Fruit fly (Drosophila melanogaster) whole organism, embryonic: ENCODE measurements around the gene Alg12.
A peak's percentile ranks its signal among the peaks of the same experiment; 100 is the strongest.

Experiments used
- Ada2b ChIP-seq: fragments of 200-800 bp; sonication (Bioruptor generic); IDR thresholded peaks from 2 replicates; pipeline ENCODE4 v1.3.6; 2022; ENCODE audit warnings: missing biosample characterization, missing genetic modification characterization
- C15 ChIP-seq: fragments of 200-800 bp; sonication (Bioruptor generic); IDR thresholded peaks from 3 replicates; pipeline ENCODE4 v1.3.6; 2022; ENCODE audit warnings: missing biosample characterization, missing genetic modification characterization
- CG10431 ChIP-seq: fragments of 200-800 bp; sonication (Bioruptor generic); optimal IDR thresholded peaks from 3 replicates; lab custom pipeline; 2018; ENCODE audit warnings: missing biosample characterization, mild to moderate bottlenecking, missing genetic modification characterization
- CG10543 ChIP-seq: fragments of 200-800 bp; sonication (Bioruptor generic); optimal IDR thresholded peaks from 3 replicates; lab custom pipeline; 2017; ENCODE audit warnings: missing biosample characterization, mild to moderate bottlenecking, missing genetic modification characterization, moderate library complexity
- CG10979 ChIP-seq: fragments of 200-800 bp; sonication (Bioruptor generic); optimal IDR thresholded peaks from 2 replicates; lab custom pipeline; 2018; ENCODE audit warnings: missing biosample characterization, mild to moderate bottlenecking, missing genetic modification characterization, moderate library complexity
- CG11398 ChIP-seq: fragments of 200-800 bp; sonication (Bioruptor generic); optimal IDR thresholded peaks from 2 replicates; lab custom pipeline; 2016; ENCODE audit warnings: missing biosample characterization, missing genetic modification characterization
- CG11560 ChIP-seq: fragments of 200-800 bp; sonication (Bioruptor generic); IDR thresholded peaks from 3 replicates; pipeline ENCODE4 v1.3.6; 2022; ENCODE audit warnings: missing biosample characterization, missing genetic modification characterization
- CG12299 ChIP-seq: fragments of 200-800 bp; sonication (Bioruptor generic); optimal IDR thresholded peaks from 2 replicates; lab custom pipeline; 2018; ENCODE audit warnings: missing biosample characterization, mild to moderate bottlenecking, missing genetic modification characterization
- CG13624 ChIP-seq: fragments of 200-800 bp; sonication (Bioruptor generic); optimal IDR thresholded peaks from 2 replicates; lab custom pipeline; 2016; ENCODE audit warnings: missing biosample characterization, missing genetic modification characterization
- CG13775 ChIP-seq: fragments of 200-800 bp; sonication (Bioruptor generic); optimal IDR thresholded peaks from 3 replicates; lab custom pipeline; 2017; ENCODE audit warnings: missing biosample characterization, mild to moderate bottlenecking, missing genetic modification characterization
- CG1602 ChIP-seq: fragments of 200-800 bp; sonication (Bioruptor generic); optimal IDR thresholded peaks from 3 replicates; lab custom pipeline; 2016; ENCODE audit warnings: missing biosample characterization, missing genetic modification characterization
- CG16779 ChIP-seq: fragments of 200-800 bp; sonication (Bioruptor generic); IDR thresholded peaks from 2 replicates; pipeline ENCODE4 v1.3.6; 2022; ENCODE audit warnings: missing biosample characterization, missing genetic modification characterization
- CG17359 ChIP-seq: fragments of 200-800 bp; sonication (Bioruptor generic); optimal IDR thresholded peaks from 3 replicates; lab custom pipeline; 2018; ENCODE audit warnings: missing biosample characterization, mild to moderate bottlenecking, missing genetic modification characterization, moderate library complexity
- CG17612 ChIP-seq: fragments of 200-800 bp; sonication (Bioruptor generic); IDR thresholded peaks from 2 replicates; pipeline ENCODE4 v1.3.6; 2022; ENCODE audit warnings: missing biosample characterization, missing genetic modification characterization
- CG2712 ChIP-seq: fragments of 200-800 bp; optimal IDR thresholded peaks from 3 replicates; lab custom pipeline; 2019; ENCODE audit warnings: missing biosample characterization, mild to moderate bottlenecking, missing genetic modification characterization, moderate library complexity
- CG3726 ChIP-seq: fragments of 200-800 bp; sonication (Bioruptor generic); IDR thresholded peaks from 3 replicates; pipeline ENCODE4, ENCODE4 v1.3.6; 2022; ENCODE audit warnings: missing biosample characterization, missing genetic modification characterization
- CG3838 ChIP-seq: fragments of 200-800 bp; sonication (Bioruptor generic); optimal IDR thresholded peaks from 3 replicates; lab custom pipeline; 2016; ENCODE audit warnings: missing biosample characterization, missing genetic modification characterization
- CG4730 ChIP-seq: fragments of 200-800 bp; sonication (Bioruptor generic); IDR thresholded peaks from 2 replicates; pipeline ENCODE4 v1.3.6; 2022; ENCODE audit warnings: missing biosample characterization, missing genetic modification characterization
- CG5245 ChIP-seq: fragments of 200-800 bp; sonication (Bioruptor generic); optimal IDR thresholded peaks from 3 replicates; lab custom pipeline; 2016; ENCODE audit warnings: missing biosample characterization, missing genetic modification characterization
- CG6272 ChIP-seq: fragments of 200-800 bp; sonication (Bioruptor generic); IDR thresholded peaks from 2 replicates; pipeline ENCODE4 v1.3.6; 2022; ENCODE audit warnings: missing biosample characterization, missing genetic modification characterization
- CG6654 ChIP-seq: fragments of 200-800 bp; sonication (Bioruptor generic); optimal IDR thresholded peaks from 2 replicates; lab custom pipeline; 2017; ENCODE audit warnings: missing biosample characterization, mild to moderate bottlenecking, missing genetic modification characterization
- CG7556 ChIP-seq: fragments of 200-800 bp; sonication (Bioruptor generic); optimal IDR thresholded peaks from 2 replicates; lab custom pipeline; 2017; ENCODE audit warnings: missing biosample characterization, mild to moderate bottlenecking, missing genetic modification characterization
- CG8478 ChIP-seq: fragments of >200 bp; optimal IDR thresholded peaks from 2 replicates; lab custom pipeline; 2018
- CG9437 ChIP-seq: fragments of 200-800 bp; sonication (Bioruptor generic); optimal IDR thresholded peaks from 2 replicates; lab custom pipeline; 2018; ENCODE audit warnings: missing biosample characterization, mild to moderate bottlenecking, missing genetic modification characterization
- CG9876 ChIP-seq: fragments of 200-800 bp; sonication (Bioruptor generic); optimal IDR thresholded peaks from 2 replicates; lab custom pipeline; 2016; ENCODE audit warnings: missing biosample characterization, missing genetic modification characterization
- CkIIα-i1 ChIP-seq: fragments of 200-800 bp; sonication (Bioruptor generic); IDR thresholded peaks from 2 replicates; pipeline ENCODE4 v1.3.6; 2022; ENCODE audit warnings: missing biosample characterization, missing genetic modification characterization
- Dek ChIP-seq: fragments of 200-800 bp; sonication (Bioruptor generic); optimal IDR thresholded peaks from 3 replicates; lab custom pipeline; 2019; ENCODE audit warnings: missing biosample characterization, mild to moderate bottlenecking, missing genetic modification characterization, moderate library complexity
- Elba2 ChIP-seq: fragments of 200-800 bp; sonication (Bioruptor generic); optimal IDR thresholded peaks from 3 replicates; lab custom pipeline; 2016; ENCODE audit warnings: missing biosample characterization, missing genetic modification characterization
- Fer1 ChIP-seq: fragments of 200-800 bp; sonication (Bioruptor generic); optimal IDR thresholded peaks from 2 replicates; lab custom pipeline; 2017; ENCODE audit warnings: missing biosample characterization, mild to moderate bottlenecking, missing genetic modification characterization
- Fer2 ChIP-seq: fragments of 200-800 bp; sonication (Bioruptor generic); optimal IDR thresholded peaks from 2 replicates; lab custom pipeline; 2018; ENCODE audit warnings: missing biosample characterization, mild to moderate bottlenecking, missing genetic modification characterization, moderate library complexity
- HHEX ChIP-seq: fragments of 200-800 bp; sonication (Bioruptor generic); optimal IDR thresholded peaks from 3 replicates; lab custom pipeline; 2017; ENCODE audit warnings: missing biosample characterization, mild to moderate bottlenecking, missing genetic modification characterization, missing genetic modification reagents
- NC2β ChIP-seq: fragments of 200-800 bp; sonication (Bioruptor generic); optimal IDR thresholded peaks from 2 replicates; lab custom pipeline; 2016; ENCODE audit warnings: missing biosample characterization, missing genetic modification characterization
- Oli ChIP-seq: fragments of 200-800 bp; sonication (Bioruptor generic); optimal IDR thresholded peaks from 2 replicates; lab custom pipeline; 2018; ENCODE audit warnings: missing biosample characterization, mild to moderate bottlenecking, missing genetic modification characterization, moderate library complexity
- PHDP ChIP-seq: fragments of 200-800 bp; sonication (Bioruptor generic); optimal IDR thresholded peaks from 3 replicates; lab custom pipeline; 2018; ENCODE audit warnings: missing biosample characterization, mild to moderate bottlenecking, missing genetic modification characterization, moderate library complexity
- Rfx ChIP-seq: fragments of 200-800 bp; sonication (Bioruptor generic); IDR thresholded peaks from 2 replicates; pipeline ENCODE4 v1.3.6; 2022; ENCODE audit warnings: missing biosample characterization, missing genetic modification characterization
- Scr ChIP-seq: fragments of 200-800 bp; sonication (Bioruptor generic); IDR thresholded peaks from 2 replicates; pipeline ENCODE4 v1.3.6; 2022; ENCODE audit warnings: missing biosample characterization, missing genetic modification characterization; ENCODE audit not compliant: partially characterized antibody
- TFAM ChIP-seq: fragments of 200-800 bp; sonication (Bioruptor generic); optimal IDR thresholded peaks from 2 replicates; lab custom pipeline; 2017; ENCODE audit warnings: missing biosample characterization, missing genetic modification characterization, inconsistent platforms
- Usf ChIP-seq: fragments of 200-800 bp; sonication (Bioruptor generic); optimal IDR thresholded peaks from 2 replicates; lab custom pipeline; 2017; ENCODE audit warnings: missing genotype, missing biosample characterization, missing genetic modification characterization
- al ChIP-seq: fragments of 200-800 bp; sonication (Bioruptor generic); IDR thresholded peaks from 2 replicates; pipeline ENCODE4 v1.3.6; 2022; ENCODE audit warnings: missing biosample characterization, missing genetic modification characterization
- chn ChIP-seq: fragments of 200-800 bp; sonication (Bioruptor generic); optimal IDR thresholded peaks from 2 replicates; lab custom pipeline; 2016; ENCODE audit warnings: missing biosample characterization, missing genetic modification characterization
- ci ChIP-seq: fragments of 200-800 bp; sonication (Bioruptor generic); IDR thresholded peaks from 3 replicates; pipeline ENCODE4 v1.3.6; 2022; ENCODE audit warnings: missing biosample characterization, missing genetic modification characterization
- lilli ChIP-seq: fragments of 200-800 bp; sonication (Bioruptor generic); optimal IDR thresholded peaks from 3 replicates; lab custom pipeline; 2016; ENCODE audit warnings: missing biosample characterization, missing genetic modification characterization
- nerfin-2 ChIP-seq: fragments of 200-800 bp; sonication (Bioruptor generic); IDR thresholded peaks from 2 replicates; pipeline ENCODE4 v1.3.6; 2022; ENCODE audit warnings: missing biosample characterization, missing genetic modification characterization; ENCODE audit not compliant: partially characterized antibody
- pnt ChIP-seq: fragments of 200-800 bp; sonication (Bioruptor generic); optimal IDR thresholded peaks from 3 replicates; lab custom pipeline; 2016; ENCODE audit warnings: missing biosample characterization, missing genetic modification characterization
- row ChIP-seq: fragments of 200-800 bp; sonication (Bioruptor generic); IDR thresholded peaks from 3 replicates; pipeline ENCODE4 v1.3.6; 2022; ENCODE audit warnings: missing biosample characterization, missing genetic modification characterization
- sc ChIP-seq, 3 experiments: fragments of >200 bp in 2 of 3; fragments of 200-800 bp in 1 of 3; sonication (Bioruptor generic) in 1 of 3; optimal IDR thresholded peaks; 2 replicates in 2 of 3; 3 replicates in 1 of 3; lab custom pipeline; 2017; ENCODE audit warnings: mild to moderate bottlenecking in 1 of 3, missing biosample characterization in 1 of 3, missing genetic modification characterization in 1 of 3, missing genetic modification reagents in 1 of 3
- slp2 ChIP-seq: fragments of 200-800 bp; sonication (Bioruptor generic); optimal IDR thresholded peaks from 2 replicates; lab custom pipeline; 2016; ENCODE audit warnings: missing biosample characterization, missing genetic modification characterization
- vnd ChIP-seq: fragments of 200-800 bp; sonication (Bioruptor generic); IDR thresholded peaks from 3 replicates; pipeline ENCODE4 v1.3.6; 2022; ENCODE audit warnings: missing biosample characterization, missing genetic modification characterization; ENCODE audit not compliant: partially characterized antibody
- wek ChIP-seq: fragments of 200-800 bp; sonication (Bioruptor generic); optimal IDR thresholded peaks from 3 replicates; lab custom pipeline; 2018; ENCODE audit warnings: missing biosample characterization, mild to moderate bottlenecking, missing genetic modification characterization, moderate library complexity
- zfh1 ChIP-seq: fragments of 200-800 bp; sonication (Bioruptor generic); IDR thresholded peaks from 3 replicates; pipeline ENCODE4 v1.3.6; 2022; ENCODE audit warnings: missing biosample characterization, missing genetic modification characterization

Alg12 gene

DNA sequence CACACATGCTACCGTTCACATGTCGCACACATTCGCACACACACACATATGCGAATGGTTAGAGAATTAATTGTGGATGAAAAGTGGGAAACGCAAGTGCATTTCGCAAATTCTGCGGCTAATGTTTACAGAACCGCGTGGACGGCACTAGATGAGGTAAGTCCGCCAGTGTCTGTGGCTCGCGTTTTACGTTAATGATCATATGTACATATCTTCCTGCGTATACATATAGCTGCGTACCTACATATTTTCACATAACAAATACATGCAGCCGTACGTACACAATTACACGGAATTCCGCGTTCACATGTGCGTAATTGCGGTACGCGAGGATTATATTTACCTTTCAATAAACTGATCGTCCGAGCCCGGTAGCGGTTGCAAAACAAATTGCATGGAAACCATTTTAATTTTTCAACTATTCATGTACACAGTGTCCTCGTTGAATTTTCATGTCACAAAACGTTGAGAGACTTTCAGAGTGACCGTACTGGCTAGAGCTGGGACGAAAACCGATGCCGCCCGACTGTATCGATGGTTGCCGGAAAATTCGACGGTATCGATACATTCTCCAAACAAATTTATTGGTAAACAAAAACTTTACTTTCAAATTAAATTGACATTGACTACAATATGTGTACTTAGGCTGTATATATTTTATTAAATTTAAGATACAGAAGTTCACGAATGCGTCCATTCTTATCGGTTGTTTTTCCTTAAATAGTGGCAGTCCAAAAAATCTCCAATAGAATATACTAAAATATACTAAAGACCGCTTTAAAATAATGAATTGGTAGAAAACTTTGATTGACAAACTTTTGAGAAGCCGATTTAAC, 31.0 kb upstream of the Alg12 start, which contains the start of gene hyd (continued):
- TF ChIP-seq nerfin-2 (GFP tag; lab: Robert Waterston, UW) (peak; percentile 61; the same call in 1 of the 2 replicates), CG13624 (GFP tag; lab: Kevin White, UChicago) (peak; percentile 19), CG16779 (GFP tag; lab: Robert Waterston, UW) (no peak), Fer2 (tag; lab: Kevin White, UChicago) (no peak), lilli (GFP tag; lab: Kevin White, UChicago) (no peak), CG4730 (no peak), CG3726 (GFP tag; lab: Robert Waterston, UW) (no peak), CG8478 (peak; percentile 84), HHEX (GFP tag; lab: Kevin White, UChicago) (no peak), CG9876 (GFP tag; lab: Kevin White, UChicago) (no peak), pnt (GFP tag; lab: Kevin White, UChicago) (no peak), chn (GFP tag; lab: Kevin White, UChicago) (no peak), Usf (GFP tag; lab: Kevin White, UChicago) (no peak), CG1602 (no peak), C15 (GFP tag; lab: Robert Waterston, UW) (no peak), CG17612 (GFP tag; lab: Robert Waterston, UW) (no peak), CG11560 (tag; lab: Robert Waterston, UW) (no peak), CG5245 (no peak), TFAM (GFP tag; lab: Kevin White, UChicago) (no peak), CG12299 (no peak), Fer1 (peak; percentile 13), wek (GFP tag; lab: Kevin White, UChicago) (no peak), CG17359 (tag; lab: Kevin White, UChicago) (no peak), row (GFP tag; lab: Robert Waterston, UW) (peak; percentile 48; the same call in 2 of the 3 replicates), CG6654 (GFP tag; lab: Kevin White, UChicago) (no peak), Elba2 (GFP tag; lab: Kevin White, UChicago) (no peak), CG3838 (no peak), CG9437 (GFP tag; lab: Kevin White, UChicago) (peak; percentile 83), NC2β (no peak), sc (optimal IDR thresholded peaks at IDR 0.05; lab: Kevin White, UChicago) (no peak), sc (GFP tag; optimal IDR thresholded peaks at IDR 0.05; lab: Kevin White, UChicago) (no peak), CG11398 (GFP tag; lab: Kevin White, UChicago) (no peak), Rfx (GFP tag; lab: Robert Waterston, UW) (no peak), CkIIα-i1 (GFP tag; lab: Robert Waterston, UW) (no peak), CG10543 (no peak), CG7556 (GFP tag; lab: Kevin White, UChicago) (no peak), CG10431 (GFP tag; lab: Kevin White, UChicago) (no peak), Oli (tag; lab: Kevin White, UChicago) (no peak), Ada2b (GFP tag; lab: Robert Waterston, UW) (no peak), ci (GFP tag; lab: Robert Waterston, UW) (no peak), Scr (GFP tag; lab: Robert Waterston, UW) (peak; percentile 88), CG10979 (tag; lab: Kevin White, UChicago) (no peak), PHDP (tag; lab: Kevin White, UChicago) (no peak), Dek (tag; lab: Kevin White, UChicago) (no peak), CG6272 (no peak; the same call in none of the 2 replicates), CG2712 (tag; lab: Kevin White, UChicago) (no peak), al (GFP tag; lab: Robert Waterston, UW) (no peak), zfh1 (GFP tag; lab: Robert Waterston, UW) (no peak), slp2 (no peak), CG13775 (no peak), vnd (peak; percentile 67; the same call in 2 of the 3 replicates)
